Worm (Caenorhabditis elegans) whole organism, late embryonic: Measurements from ENCODE around the gene Y102A5C.40.

ENCODE experiments used
- C08G9.2 ChIP-seq: sonication (generic microtip); optimal IDR thresholded peaks from 2 replicates; lab custom pipeline; 2016; ENCODE audit warnings: mild to moderate bottlenecking, missing genetic modification characterization, moderate library complexity, missing compliant biosample characterization
- C38D4.7 ChIP-seq: fragments of 200-800 bp; sonication (Bioruptor generic); optimal IDR thresholded peaks from 2 replicates; lab custom pipeline; 2018; ENCODE audit warnings: mild to moderate bottlenecking, missing genetic modification characterization, moderate library complexity, missing compliant biosample characterization
- F13H6.1 ChIP-seq: sonication (generic microtip); optimal IDR thresholded peaks from 2 replicates; lab custom pipeline; 2016; ENCODE audit warnings: missing genetic modification characterization, missing compliant biosample characterization
- T23F11.4 ChIP-seq: fragments of 200-800 bp; sonication (Bioruptor generic); optimal IDR thresholded peaks from 2 replicates; lab custom pipeline; 2018; ENCODE audit warnings: mild to moderate bottlenecking, missing genetic modification characterization, missing compliant biosample characterization
- ahr-1 ChIP-seq: sonication (generic microtip); optimal IDR thresholded peaks from 2 replicates; lab custom pipeline; 2016; ENCODE audit warnings: missing genetic modification characterization, missing compliant biosample characterization
- ama-1 ChIP-seq: fragments of 150-350 bp; optimal IDR thresholded peaks from 2 replicates; lab custom pipeline; 2014
- ceh-2 ChIP-seq: sonication (generic microtip); optimal IDR thresholded peaks from 2 replicates; lab custom pipeline; 2016; ENCODE audit warnings: missing genotype, missing genetic modification characterization, missing compliant biosample characterization
- ceh-22 ChIP-seq: sonication (generic microtip); optimal IDR thresholded peaks from 2 replicates; lab custom pipeline; 2017; ENCODE audit warnings: missing biosample characterization, missing genetic modification characterization
- ceh-24 ChIP-seq: sonication (generic microtip); optimal IDR thresholded peaks from 2 replicates; lab custom pipeline; 2016; ENCODE audit warnings: mild to moderate bottlenecking, missing genetic modification characterization, missing compliant biosample characterization
- ceh-30 ChIP-seq: fragments of 150-350 bp; optimal IDR thresholded peaks from 2 replicates; lab custom pipeline; 2014; ENCODE audit warnings: missing biosample characterization, missing genetic modification characterization
- ceh-31 ChIP-seq: sonication (generic microtip); optimal IDR thresholded peaks from 2 replicates; lab custom pipeline; 2016; ENCODE audit warnings: missing genetic modification characterization, missing compliant biosample characterization
- ceh-34 ChIP-seq: sonication (generic microtip); optimal IDR thresholded peaks from 2 replicates; lab custom pipeline; 2016; ENCODE audit warnings: mild to moderate bottlenecking, missing genetic modification characterization, missing compliant biosample characterization
- ceh-6 ChIP-seq: fragments of 200-800 bp; sonication (Bioruptor generic); optimal IDR thresholded peaks from 2 replicates; lab custom pipeline; 2018; ENCODE audit warnings: mild to moderate bottlenecking, missing genetic modification characterization, missing compliant biosample characterization
- ceh-9 ChIP-seq: sonication (generic microtip); optimal IDR thresholded peaks from 2 replicates; lab custom pipeline; 2016; ENCODE audit warnings: mild to moderate bottlenecking, missing genetic modification characterization, inconsistent platforms, missing compliant biosample characterization
- che-1 ChIP-seq: sonication (generic microtip); optimal IDR thresholded peaks from 2 replicates; lab custom pipeline; 2016; ENCODE audit warnings: mild to moderate bottlenecking, missing genetic modification characterization, missing compliant biosample characterization
- dmd-4 ChIP-seq: sonication (generic microtip); optimal IDR thresholded peaks from 2 replicates; lab custom pipeline; 2016; ENCODE audit warnings: borderline replicate concordance, missing genetic modification characterization, missing compliant biosample characterization
- dve-1 ChIP-seq: sonication (generic microtip); optimal IDR thresholded peaks from 2 replicates; lab custom pipeline; 2017; ENCODE audit warnings: antibody characterized with exemption, mild to moderate bottlenecking, missing genetic modification characterization, missing compliant biosample characterization
- ets-4 ChIP-seq: sonication (generic microtip); optimal IDR thresholded peaks from 2 replicates; lab custom pipeline; 2016; ENCODE audit warnings: missing genetic modification characterization, missing compliant biosample characterization
- eyg-1 ChIP-seq: sonication (generic microtip); optimal IDR thresholded peaks from 2 replicates; lab custom pipeline; 2016; ENCODE audit warnings: missing genotype, missing genetic modification characterization, missing compliant biosample characterization
- fax-1 ChIP-seq: sonication (generic microtip); optimal IDR thresholded peaks from 2 replicates; lab custom pipeline; 2016; ENCODE audit warnings: missing genotype, missing genetic modification characterization, missing compliant biosample characterization
- fkh-10 ChIP-seq: fragments of 150-350 bp; optimal IDR thresholded peaks from 2 replicates; lab custom pipeline; 2014; ENCODE audit warnings: missing biosample characterization, missing genetic modification reagents, missing genetic modification characterization
- hlh-13 ChIP-seq: fragments of 200-800 bp; sonication (Bioruptor generic); optimal IDR thresholded peaks from 2 replicates; lab custom pipeline; 2018; ENCODE audit warnings: mild to moderate bottlenecking, missing genetic modification characterization, missing compliant biosample characterization
- hlh-15 ChIP-seq: sonication (generic microtip); optimal IDR thresholded peaks from 2 replicates; lab custom pipeline; 2016; ENCODE audit warnings: missing genetic modification characterization, missing compliant biosample characterization
- hlh-30 ChIP-seq: sonication (generic microtip); optimal IDR thresholded peaks from 2 replicates; lab custom pipeline; 2017; ENCODE audit warnings: antibody characterized with exemption, missing genetic modification characterization, missing compliant biosample characterization; ENCODE audit not compliant: insufficient read depth
- hlh-6 ChIP-seq: sonication (generic microtip); optimal IDR thresholded peaks from 2 replicates; lab custom pipeline; 2016; ENCODE audit warnings: missing genotype, missing genetic modification characterization, missing compliant biosample characterization
- hlh-8 ChIP-seq: sonication (generic microtip); optimal IDR thresholded peaks from 2 replicates; lab custom pipeline; 2016; ENCODE audit warnings: missing genotype, missing genetic modification characterization, missing compliant biosample characterization
- madf-2 ChIP-seq: sonication (generic microtip); optimal IDR thresholded peaks from 2 replicates; lab custom pipeline; 2017; ENCODE audit warnings: missing genetic modification characterization, missing compliant biosample characterization
- mec-3 ChIP-seq: sonication (generic microtip); optimal IDR thresholded peaks from 2 replicates; lab custom pipeline; 2016; ENCODE audit warnings: borderline replicate concordance, missing genetic modification characterization, missing compliant biosample characterization
- nhr-11 ChIP-seq: fragments of 150-350 bp; optimal IDR thresholded peaks from 2 replicates; lab custom pipeline; 2014; ENCODE audit warnings: missing biosample characterization, missing genetic modification characterization
- nhr-232 ChIP-seq: sonication (generic microtip); optimal IDR thresholded peaks from 2 replicates; lab custom pipeline; 2016; ENCODE audit warnings: missing genetic modification characterization, missing compliant biosample characterization
- pag-3 ChIP-seq: sonication (generic microtip); optimal IDR thresholded peaks from 2 replicates; lab custom pipeline; 2016; ENCODE audit warnings: missing compliant biosample characterization, missing genetic modification characterization, borderline replicate concordance
- pat-9 ChIP-seq: fragments of 200-800 bp; sonication (Bioruptor generic); optimal IDR thresholded peaks from 2 replicates; lab custom pipeline; 2018; ENCODE audit warnings: mild to moderate bottlenecking, missing genetic modification characterization, moderate library complexity, missing compliant biosample characterization
- pax-1 ChIP-seq: fragments of 150-350 bp; optimal IDR thresholded peaks from 2 replicates; lab custom pipeline; 2014; ENCODE audit warnings: missing biosample characterization, missing genetic modification characterization
- pqm-1 ChIP-seq: sonication (generic microtip); optimal IDR thresholded peaks from 2 replicates; lab custom pipeline; 2016; ENCODE audit warnings: missing genetic modification characterization, missing compliant biosample characterization
- pros-1 ChIP-seq: fragments of 150-350 bp; optimal IDR thresholded peaks from 2 replicates; lab custom pipeline; 2014; ENCODE audit warnings: missing biosample characterization, missing genetic modification reagents, missing genetic modification characterization
- ref-2 ChIP-seq: sonication (generic microtip); optimal IDR thresholded peaks from 2 replicates; lab custom pipeline; 2016; ENCODE audit warnings: missing genetic modification characterization, missing compliant biosample characterization
- rnt-1 ChIP-seq: sonication (generic microtip); optimal IDR thresholded peaks from 2 replicates; lab custom pipeline; 2016; ENCODE audit warnings: missing genetic modification characterization, missing compliant biosample characterization
- sox-2 ChIP-seq: fragments of 200-800 bp; sonication (Bioruptor generic); IDR thresholded peaks from 2 replicates; pipeline ENCODE4 v1.3.6; 2022; ENCODE audit warnings: missing genetic modification reagents, missing genetic modification characterization, missing compliant biosample characterization
- sox-4 ChIP-seq: sonication (generic microtip); optimal IDR thresholded peaks from 2 replicates; lab custom pipeline; 2017; ENCODE audit warnings: mild to moderate bottlenecking, missing genetic modification characterization, inconsistent platforms, missing compliant biosample characterization
- tbx-7 ChIP-seq: sonication (generic microtip); optimal IDR thresholded peaks from 2 replicates; lab custom pipeline; 2016; ENCODE audit warnings: missing genotype, missing genetic modification characterization, missing compliant biosample characterization
- ttx-3 ChIP-seq: sonication (generic microtip); optimal IDR thresholded peaks from 2 replicates; lab custom pipeline; 2016; ENCODE audit warnings: missing genetic modification reagents, missing genetic modification characterization, missing compliant biosample characterization
- unc-3 ChIP-seq, 2 experiments: fragments of 200-800 bp in 1 of 2; sonication (Bioruptor generic) in 1 of 2; sonication (generic microtip) in 1 of 2; conservative IDR thresholded peaks in 1 of 2; optimal IDR thresholded peaks in 1 of 2; 2 replicates each; pipeline versions ENCODE4 v1.3.6 to Lab custom; 2016 to 2022; ENCODE audit warnings: missing compliant biosample characterization in 2 of 2, missing genetic modification characterization in 2 of 2, missing genetic modification reagents in 1 of 2
- unc-42 ChIP-seq: sonication (generic microtip); optimal IDR thresholded peaks from 2 replicates; lab custom pipeline; 2016; ENCODE audit warnings: missing genotype, missing genetic modification characterization, missing compliant biosample characterization
- unc-55 ChIP-seq: sonication (generic microtip); optimal IDR thresholded peaks from 2 replicates; lab custom pipeline; 2017; ENCODE audit warnings: missing biosample characterization, missing genetic modification reagents, missing genetic modification characterization
- ztf-16 ChIP-seq: sonication (generic microtip); optimal IDR thresholded peaks from 2 replicates; lab custom pipeline; 2017; ENCODE audit warnings: missing genetic modification characterization, missing compliant biosample characterization

Gene Y102A5C.40

ce11 chrV:17005189-17005588 lies 18.3 kb upstream of the Y102A5C.40 start, which contains the start of gene srh-131:
TSS of gene srh-131 (plus strand) at chrV:17005489.
- no peak for TF ChIP-seq hlh-8 (tag; lab: Kevin White, UChicago)
- no peak for TF ChIP-seq che-1 (tag; lab: Kevin White, UChicago)
- TF ChIP-seq unc-42 (tag; lab: Kevin White, UChicago) = no peak
- TF ChIP-seq nhr-11 (tag; lab: Kevin White, UChicago) = no peak
- TF ChIP-seq pros-1 (tag; lab: Kevin White, UChicago) = no peak
- no peak for TF ChIP-seq ceh-6
- no peak for TF ChIP-seq ahr-1 (tag; lab: Kevin White, UChicago)
- TF ChIP-seq T23F11.4 = no peak
- TF ChIP-seq ceh-30 = no peak
- no peak for TF ChIP-seq nhr-232
- no peak for TF ChIP-seq pax-1 (tag; lab: Kevin White, UChicago)
- TF ChIP-seq ceh-31 = no peak
- no peak for TF ChIP-seq dmd-4 (tag; lab: Kevin White, UChicago)
- no peak for TF ChIP-seq fax-1 (tag; lab: Kevin White, UChicago)
- TF ChIP-seq ztf-16 (tag; lab: Kevin White, UChicago) = no peak
- TF ChIP-seq C38D4.7 = no peak

ce11 chrV:17001167-17001566 lies 14.2 kb upstream of the Y102A5C.40 start, which contains the start of gene sri-9:
TSS of gene sri-9 (plus strand) at chrV:17001467.
- TF ChIP-seq ceh-2 (tag; lab: Kevin White, UChicago) (no peak), F13H6.1 (tag; lab: Kevin White, UChicago) (no peak), ceh-24 (tag; lab: Kevin White, UChicago) (no peak), unc-55 (GFP tag; lab: Kevin White, UChicago) (no peak), C08G9.2 (no peak), che-1 (tag; lab: Kevin White, UChicago) (no peak), ztf-16 (tag; lab: Kevin White, UChicago) (no peak), nhr-232 (no peak), hlh-6 (tag; lab: Kevin White, UChicago) (no peak), sox-2 (GFP tag; lab: Robert Waterston, UW) (no peak)

ce11 chrV:17000635-17001034 lies 13.7 kb upstream of the Y102A5C.40 start:
- TF ChIP-seq fax-1 (tag; lab: Kevin White, UChicago) (no peak), unc-42 (tag; lab: Kevin White, UChicago) (no peak), T23F11.4 (no peak), ref-2 (tag; lab: Kevin White, UChicago) (no peak), ama-1 (lab: Kevin White, UChicago) (no peak), pag-3 (tag; lab: Kevin White, UChicago) (no peak), hlh-30 (tag; lab: Kevin White, UChicago) (no peak), dve-1 (no peak), mec-3 (tag; lab: Kevin White, UChicago) (no peak), pqm-1 (tag; lab: Kevin White, UChicago) (no peak), ceh-9 (tag; lab: Kevin White, UChicago) (no peak), ceh-34 (no peak), tbx-7 (tag; lab: Kevin White, UChicago) (no peak), eyg-1 (tag; lab: Kevin White, UChicago) (no peak), F13H6.1 (tag; lab: Kevin White, UChicago) (no peak), hlh-6 (tag; lab: Kevin White, UChicago) (no peak), pat-9 (no peak), sox-4 (tag; lab: Kevin White, UChicago) (no peak)
- TF ChIP-seq, all 69 proteins: peak for 0

ce11 chrV:17000204-17000603 lies 13.3 kb upstream of the Y102A5C.40 start, which contains the start of gene str-217:
TSS of gene str-217 (minus strand) at chrV:17000304.
- TF ChIP-seq ceh-22 (tag; lab: Kevin White, UChicago) (no peak), ref-2 (tag; lab: Kevin White, UChicago) (no peak), ceh-24 (tag; lab: Kevin White, UChicago) (no peak), ets-4 (tag; lab: Kevin White, UChicago) (no peak), pqm-1 (tag; lab: Kevin White, UChicago) (no peak), ahr-1 (tag; lab: Kevin White, UChicago) (no peak), dve-1 (no peak), hlh-13 (no peak), fkh-10 (GFP tag; lab: Kevin White, UChicago) (no peak), madf-2 (tag; lab: Kevin White, UChicago) (no peak), hlh-30 (tag; lab: Kevin White, UChicago) (no peak), unc-3 (GFP tag; conservative IDR thresholded peaks at IDR 0.05; lab: Robert Waterston, UW) (no peak), unc-3 (tag; optimal IDR thresholded peaks at IDR 0.05; lab: Kevin White, UChicago) (no peak), ttx-3 (no peak), che-1 (tag; lab: Kevin White, UChicago) (no peak), rnt-1 (tag; lab: Kevin White, UChicago) (no peak), dmd-4 (tag; lab: Kevin White, UChicago) (no peak), mec-3 (tag; lab: Kevin White, UChicago) (no peak), hlh-15 (tag; lab: Kevin White, UChicago) (no peak)
